Fruit fly (Drosophila melanogaster) Kc167 (cell line): ENCODE measurements around the gene CG15865.

Source experiments
- Myc ChIP-seq: fragments of >200 bp; optimal IDR thresholded peaks from 2 replicates; lab custom pipeline; 2017; ENCODE audit warnings: missing external identifiers
- Sin3A ChIP-seq: fragments of >200 bp; optimal IDR thresholded peaks from 2 replicates; lab custom pipeline; 2018; ENCODE audit warnings: missing external identifiers
- h ChIP-seq: fragments of >200 bp; optimal IDR thresholded peaks from 3 replicates; lab custom pipeline; 2018; ENCODE audit warnings: missing external identifiers
- insv ChIP-seq: fragments of >200 bp; optimal IDR thresholded peaks from 3 replicates; lab custom pipeline; 2018; ENCODE audit warnings: missing external identifiers
- psq ChIP-seq: fragments of >200 bp; optimal IDR thresholded peaks from 2 replicates; lab custom pipeline; 2017; ENCODE audit warnings: missing external identifiers
- ttk ChIP-seq: sonication (Bioruptor generic); optimal IDR thresholded peaks from 2 replicates; lab custom pipeline; 2017; ENCODE audit warnings: missing external identifiers

DNA sequence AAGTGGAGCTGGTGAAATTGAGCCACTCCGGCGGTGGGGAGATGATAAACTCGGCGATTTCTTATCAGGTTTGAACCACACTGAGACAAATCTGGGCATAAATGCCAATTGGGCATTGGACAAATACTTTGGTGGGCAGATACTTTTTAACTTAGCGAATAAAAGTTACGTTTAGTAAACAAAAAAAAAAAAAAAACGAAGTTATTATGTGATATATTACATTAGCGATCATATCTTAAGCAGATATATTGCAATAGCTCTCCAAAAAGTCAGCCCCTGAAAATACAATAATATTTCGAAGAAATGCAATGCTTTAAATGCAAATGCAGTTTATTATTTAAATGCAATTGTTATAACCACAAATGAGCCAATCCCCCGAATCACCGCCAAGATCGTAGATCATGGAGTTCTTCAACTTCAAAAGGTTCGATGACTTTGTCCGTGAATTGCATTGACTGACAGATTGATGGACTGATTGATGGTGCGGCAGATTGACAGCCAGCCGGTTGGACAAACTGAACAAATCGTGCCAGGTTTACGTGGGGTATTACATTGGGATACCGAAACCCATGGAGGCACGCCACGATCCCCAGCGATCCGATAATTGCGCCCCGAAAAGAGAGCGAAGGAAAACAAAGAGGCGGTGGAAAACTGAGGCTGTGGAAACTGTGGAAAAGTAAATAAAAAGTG is 33.8 kb upstream of the CG15865 start:
- TF ChIP-seq Sin3A (no peak), psq (no peak), ttk (lab: Kevin White, UChicago) (no peak), h (no peak), insv (lab: Kevin White, UChicago) (no peak), Myc (lab: Kevin White, UChicago) (no peak)
